Worm (Caenorhabditis elegans): ENCODE data around the gene Y46C8AM.1.

Y46C8AM.1 gene

ce11 chrIV:3962584-3962983 lies at the start of gene Y46C8AM.1:
Y46C8AM.1 (plus strand) TSS chrIV:3962884.
- TF ChIP-seq snpc-4 (GFP tag; optimal IDR thresholded peaks at IDR 0.05) = no peak
- no peak for TF ChIP-seq snpc-4 (tag; optimal IDR thresholded peaks at IDR 0.05)
- no peak for TF ChIP-seq mcd-1 (GFP tag; IDR thresholded peaks at IDR 0.05)
- no peak for TF ChIP-seq ztf-3 (GFP tag; optimal IDR thresholded peaks at IDR 0.05)
- TF ChIP-seq madf-6 (GFP tag; IDR thresholded peaks at IDR 0.05) = no peak
- no peak for TF ChIP-seq B0035.1 (tag; optimal IDR thresholded peaks at IDR 0.05)
- TF ChIP-seq nhr-179 (tag; optimal IDR thresholded peaks at IDR 0.05) = no peak
- TF ChIP-seq ZK185.1 (tag; optimal IDR thresholded peaks at IDR 0.05; ENCODE audit: poor library complexity, severe bottlenecking) = no peak
- no peak for TF ChIP-seq atf-7 (tag; optimal IDR thresholded peaks at IDR 0.05)
- TF ChIP-seq F57C9.4 (tag; optimal IDR thresholded peaks at IDR 0.05) = no peak
- TF ChIP-seq unc-130 (GFP tag; optimal IDR thresholded peaks at IDR 0.05) = no peak
- no peak for TF ChIP-seq zim-3 (tag; optimal IDR thresholded peaks at IDR 0.05)
- no peak for TF ChIP-seq egl-44 (GFP tag; IDR thresholded peaks at IDR 0.05)
- no peak for TF ChIP-seq lin-54 (GFP tag; optimal IDR thresholded peaks at IDR 0.05)
- no peak for TF ChIP-seq Y79H2A.3 (GFP tag; conservative IDR thresholded peaks at IDR 0.05)
- no peak for TF ChIP-seq aptf-3 (GFP tag; IDR thresholded peaks at IDR 0.05)
- TF ChIP-seq lsy-27 (tag; optimal IDR thresholded peaks at IDR 0.05; ENCODE audit: borderline replicate concordance, insufficient read depth) = no peak
- no peak for TF ChIP-seq nfya-1 (tag; optimal IDR thresholded peaks at IDR 0.05; ENCODE audit: borderline replicate concordance, insufficient read depth)
- TF ChIP-seq Y56A3A.18 (GFP tag; IDR thresholded peaks at IDR 0.05) = no peak
- TF ChIP-seq mel-28 (tag; optimal IDR thresholded peaks at IDR 0.05; ENCODE audit: borderline replicate concordance) = no peak

- TF ChIP-seq ztf-6 (GFP tag; IDR thresholded peaks at IDR 0.05) = no peak
- no peak for TF ChIP-seq unc-130 (GFP tag; optimal IDR thresholded peaks at IDR 0.05)
- TF ChIP-seq fkh-3 (tag; optimal IDR thresholded peaks at IDR 0.05) = no peak
- TF ChIP-seq madf-8 (GFP tag; conservative IDR thresholded peaks at IDR 0.05) = no peak
- TF ChIP-seq nfya-2 (GFP tag; IDR thresholded peaks at IDR 0.05) = no peak
- no peak for TF ChIP-seq ztf-28 (GFP tag; IDR thresholded peaks at IDR 0.05)
- no peak for TF ChIP-seq unc-62 (GFP tag; optimal IDR thresholded peaks at IDR 0.05)
- TF ChIP-seq F22D6.2 (tag; optimal IDR thresholded peaks at IDR 0.05) = no peak
- TF ChIP-seq let-526 (GFP tag; IDR thresholded peaks at IDR 0.05) = no peak
- no peak for TF ChIP-seq snpc-4 (GFP tag; optimal IDR thresholded peaks at IDR 0.05)
- no peak for TF ChIP-seq snpc-4 (tag; optimal IDR thresholded peaks at IDR 0.05)
- TF ChIP-seq ZK185.1 (tag; optimal IDR thresholded peaks at IDR 0.05; ENCODE audit: poor library complexity, severe bottlenecking) = no peak
- TF ChIP-seq cebp-2 (GFP tag; IDR thresholded peaks at IDR 0.05) = no peak
- no peak for TF ChIP-seq rpc-1 (optimal IDR thresholded peaks at IDR 0.05)
- TF ChIP-seq rpc-1 (tag; optimal IDR thresholded peaks at IDR 0.05) = no peak
- TF ChIP-seq repo-1 (tag; optimal IDR thresholded peaks at IDR 0.05) = no peak
- TF ChIP-seq lir-1 (GFP tag; conservative IDR thresholded peaks at IDR 0.05) = no peak
- no peak for TF ChIP-seq F57A8.1 (GFP tag; optimal IDR thresholded peaks at IDR 0.05)
- no peak for TF ChIP-seq madf-3 (GFP tag; IDR thresholded peaks at IDR 0.05)
- TF ChIP-seq tbx-9 (tag; optimal IDR thresholded peaks at IDR 0.05; ENCODE audit: borderline replicate concordance) = no peak
- TF ChIP-seq nhr-80 (tag; optimal IDR thresholded peaks at IDR 0.05) = no peak
- TF ChIP-seq F10E7.11 (tag; optimal IDR thresholded peaks at IDR 0.05) = no peak
Measured at ce11 chrIV:3914462-3914861, 48.2 kb upstream of the Y46C8AM.1 start, which contains the start of gene F56D6.19. F56D6.19 (plus strand) TSS chrIV:3914762.

ce11 chrIV:3915296-3915695 lies 47.4 kb upstream of the Y46C8AM.1 start, which contains the start of gene srz-20:
srz-20 (plus strand) TSS chrIV:3915596.
- no peak for TF ChIP-seq pbrm-1 (GFP tag; IDR thresholded peaks at IDR 0.05)
- no peak for TF ChIP-seq ZK185.1 (tag; optimal IDR thresholded peaks at IDR 0.05; ENCODE audit: poor library complexity, severe bottlenecking)
- no peak for TF ChIP-seq F57C9.4 (tag; optimal IDR thresholded peaks at IDR 0.05)
- TF ChIP-seq tbp1 (GFP tag; optimal IDR thresholded peaks at IDR 0.05) = no peak
- no peak for TF ChIP-seq ztf-25 (GFP tag; IDR thresholded peaks at IDR 0.05)
- TF ChIP-seq F52B5.7 (tag; optimal IDR thresholded peaks at IDR 0.05) = no peak
- TF ChIP-seq F37B4.10 (GFP tag; IDR thresholded peaks at IDR 0.05) = no peak
- no peak for TF ChIP-seq nhr-90 (tag; optimal IDR thresholded peaks at IDR 0.05)
- no peak for TF ChIP-seq hlh-12 (tag; optimal IDR thresholded peaks at IDR 0.05)
- no peak for TF ChIP-seq unc-130 (GFP tag; optimal IDR thresholded peaks at IDR 0.05)
- TF ChIP-seq Y95B8A.8 (GFP tag; IDR thresholded peaks at IDR 0.05) = no peak
- no peak for TF ChIP-seq snpc-4 (GFP tag; optimal IDR thresholded peaks at IDR 0.05)
- no peak for TF ChIP-seq snpc-4 (tag; optimal IDR thresholded peaks at IDR 0.05)
- TF ChIP-seq K12H6.12 (tag; optimal IDR thresholded peaks at IDR 0.05) = no peak
- TF ChIP-seq lsl-1 (GFP tag; optimal IDR thresholded peaks at IDR 0.05) = no peak
- TF ChIP-seq madf-3 (GFP tag; IDR thresholded peaks at IDR 0.05) = no peak
- no peak for TF ChIP-seq repo-1 (tag; optimal IDR thresholded peaks at IDR 0.05)

Data from whole organism, young adult.